Worm (Caenorhabditis elegans) whole organism, L4/young adult: ENCODE data around the gene C45G9.4.

Source experiments
- W03F9.2 ChIP-seq: fragments of 150-350 bp; optimal IDR thresholded peaks from 2 replicates; lab custom pipeline; 2014; ENCODE audit warnings: missing biosample characterization, missing genetic modification characterization
- dao-5 ChIP-seq: sonication (generic microtip); optimal IDR thresholded peaks from 2 replicates; lab custom pipeline; 2016; ENCODE audit warnings: missing genotype, missing genetic modification characterization, moderate library complexity, missing compliant biosample characterization
- him-1 ChIP-seq: sonication (generic microtip); optimal IDR thresholded peaks from 2 replicates; lab custom pipeline; 2016; ENCODE audit warnings: missing genotype, missing genetic modification reagents, missing genetic modification characterization, missing compliant biosample characterization

Gene C45G9.4

DNA sequence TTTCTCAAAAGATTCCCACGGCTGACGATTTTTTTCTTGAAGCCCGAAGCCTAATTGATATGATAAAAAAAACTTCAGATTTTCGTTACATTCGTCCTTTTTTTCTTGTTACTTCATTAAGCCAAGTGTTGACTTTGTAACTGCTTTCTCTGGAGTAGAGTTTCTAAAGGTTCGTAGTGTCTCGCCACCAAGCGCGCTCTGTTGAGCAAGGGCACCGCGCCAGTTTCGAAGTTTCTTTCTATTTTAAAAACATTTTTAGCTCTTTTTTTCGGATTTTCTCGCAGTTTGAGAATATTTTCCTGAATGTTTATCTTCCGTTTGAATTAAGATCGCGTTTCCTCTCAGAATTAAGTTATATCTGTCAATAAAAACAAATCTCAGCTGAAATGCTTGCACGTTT lies 14.1 kb downstream of the C45G9.4 start:
- TF ChIP-seq dao-5 (tag; lab: Kevin White, UChicago), result no peak
- TF ChIP-seq him-1 (tag; lab: Kevin White, UChicago), result no peak
- no peak for TF ChIP-seq W03F9.2

DNA sequence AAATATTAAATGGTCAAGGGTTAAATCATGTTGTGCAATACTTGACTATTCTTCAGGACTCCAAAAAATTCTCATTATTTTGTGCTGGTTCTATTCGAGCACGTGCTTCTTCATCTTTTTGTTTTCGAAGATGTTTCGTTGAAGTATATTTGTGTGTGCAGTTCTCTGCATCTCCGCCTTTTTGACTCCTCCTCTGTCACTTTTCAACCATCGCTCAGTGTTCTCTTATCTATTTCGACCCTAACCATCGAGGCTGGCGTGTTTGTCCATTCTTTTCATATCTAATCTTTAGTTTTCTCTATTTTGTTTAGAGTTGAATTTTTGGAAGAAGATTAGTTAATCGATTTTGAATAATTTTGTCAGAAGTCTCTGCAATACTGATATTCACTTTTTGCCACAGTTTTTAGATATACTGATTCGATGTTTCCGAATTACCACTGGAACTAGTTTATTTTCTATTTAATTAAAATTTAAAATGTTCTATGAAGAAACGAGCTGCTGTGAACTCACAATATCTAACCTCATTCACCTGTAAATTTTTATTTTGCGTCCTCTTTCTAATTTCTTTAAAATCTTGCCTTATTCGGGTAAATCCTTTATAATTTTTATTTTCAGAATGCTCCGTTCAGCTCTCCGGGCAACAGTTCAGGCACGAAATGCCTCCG lies 14.8 kb downstream of the C45G9.4 start, which contains the start of gene alh-1:
Gene alh-1, plus strand, starts transcription at position 615 of the 665 bp plus-strand sequence.
- TF ChIP-seq dao-5 (tag; lab: Kevin White, UChicago) (no peak), W03F9.2 (no peak), him-1 (tag; lab: Kevin White, UChicago) (no peak)

DNA sequence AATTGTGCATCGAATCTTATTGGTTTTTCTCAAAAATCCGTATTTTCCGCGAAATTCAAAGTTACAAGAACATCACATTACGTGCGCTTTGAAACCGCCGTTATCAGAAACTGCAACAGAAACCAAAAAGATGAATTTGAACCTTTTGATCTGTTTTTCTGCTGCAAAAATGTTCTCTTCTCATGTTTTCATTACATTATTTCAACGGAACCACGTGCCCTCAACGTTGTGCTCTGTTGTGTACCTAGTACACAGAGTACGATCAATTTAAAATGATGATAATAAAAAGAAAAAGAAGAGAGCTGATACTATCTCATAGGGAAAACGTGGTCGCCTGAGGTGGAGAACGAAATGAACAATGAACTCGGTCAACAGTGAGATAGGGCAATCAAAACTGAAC lies 15.6 kb downstream of the C45G9.4 start:
- no peak for TF ChIP-seq W03F9.2
- no peak for TF ChIP-seq dao-5 (tag; lab: Kevin White, UChicago)
- TF ChIP-seq him-1 (tag; lab: Kevin White, UChicago), result no peak

DNA sequence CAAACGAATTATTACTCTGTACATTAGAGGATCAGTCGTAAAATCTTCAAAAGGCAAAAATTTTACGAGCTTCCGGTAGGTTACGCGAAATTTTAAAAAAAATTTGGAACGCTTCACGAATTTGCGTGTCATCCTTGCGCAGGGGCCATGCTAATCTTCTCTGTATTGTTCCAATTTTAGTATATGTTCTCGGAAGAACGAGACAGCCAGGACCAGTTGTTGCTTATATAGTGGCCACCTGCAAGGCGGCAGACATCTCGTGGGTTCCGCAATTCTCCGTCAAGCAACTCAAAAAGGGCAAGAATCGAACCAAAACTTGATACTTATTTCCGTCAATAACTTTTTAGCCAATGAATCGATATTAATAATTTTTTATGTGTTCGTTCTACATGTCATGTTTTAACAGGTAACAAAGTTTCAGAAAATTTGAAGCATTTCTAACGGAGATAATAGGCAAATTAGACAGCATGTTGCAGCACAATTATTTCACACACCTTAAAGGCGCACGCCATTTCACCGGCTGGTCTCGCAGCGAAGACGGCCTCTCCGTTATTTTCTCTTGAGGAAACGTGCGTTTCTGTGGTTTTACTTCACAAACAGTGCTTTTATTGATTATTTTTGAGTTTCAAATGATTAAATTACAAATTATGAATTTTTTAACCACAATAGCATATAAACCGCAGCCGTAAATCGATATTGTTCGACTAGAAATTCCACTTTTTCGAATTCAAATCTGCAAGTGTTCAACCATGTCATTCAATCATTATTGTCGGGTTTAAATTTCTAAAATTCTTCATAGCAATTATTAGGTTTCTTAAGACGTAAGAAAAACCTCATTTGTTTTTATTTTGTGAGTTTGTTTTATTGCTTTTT lies 18.4 kb downstream of the C45G9.4 start:
- peak; percentile 1 for TF ChIP-seq W03F9.2
- no peak for TF ChIP-seq dao-5 (tag; lab: Kevin White, UChicago)
- TF ChIP-seq him-1 (tag; lab: Kevin White, UChicago), result peak; percentile 81

DNA sequence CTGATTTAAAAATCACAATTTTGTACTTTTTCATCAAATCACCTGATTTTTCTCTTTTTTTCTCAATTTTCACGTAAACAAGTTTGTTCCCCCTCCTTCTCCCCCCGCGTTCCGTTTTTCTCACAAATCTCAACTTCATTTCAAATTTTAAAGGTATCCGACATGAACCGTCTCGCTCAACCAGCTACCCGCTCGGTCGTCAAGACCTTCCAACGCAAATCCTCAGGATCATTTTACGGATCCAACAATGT lies 19.0 kb downstream of the C45G9.4 start, which contains the start of gene cox-6A:
Gene cox-6A, plus strand, starts transcription at position 152 of the 251 bp plus-strand sequence.
- no peak for TF ChIP-seq him-1 (tag; lab: Kevin White, UChicago)
- TF ChIP-seq W03F9.2, result no peak
- no peak for TF ChIP-seq dao-5 (tag; lab: Kevin White, UChicago)

DNA sequence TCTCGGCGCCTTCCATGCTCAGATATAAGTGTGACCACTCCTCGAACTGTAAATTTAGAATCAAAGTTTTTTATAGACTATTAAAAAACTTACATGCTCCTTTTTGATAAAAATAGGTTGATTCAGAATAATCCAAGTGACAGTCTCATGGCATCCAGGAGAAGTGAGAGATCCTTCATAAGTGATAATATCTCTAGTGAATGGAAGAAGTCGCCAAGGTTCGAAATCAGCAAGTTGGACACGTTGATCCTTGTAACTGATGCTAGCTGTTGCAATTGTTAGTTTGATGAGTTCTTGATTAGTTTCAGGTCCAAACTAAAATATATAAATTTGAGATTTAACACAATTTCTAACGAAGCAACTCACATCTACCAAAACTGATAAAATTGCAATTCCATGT lies 20.8 kb downstream of the C45G9.4 start:
- TF ChIP-seq him-1 (tag; lab: Kevin White, UChicago) (no peak), dao-5 (tag; lab: Kevin White, UChicago) (no peak), W03F9.2 (no peak)

DNA sequence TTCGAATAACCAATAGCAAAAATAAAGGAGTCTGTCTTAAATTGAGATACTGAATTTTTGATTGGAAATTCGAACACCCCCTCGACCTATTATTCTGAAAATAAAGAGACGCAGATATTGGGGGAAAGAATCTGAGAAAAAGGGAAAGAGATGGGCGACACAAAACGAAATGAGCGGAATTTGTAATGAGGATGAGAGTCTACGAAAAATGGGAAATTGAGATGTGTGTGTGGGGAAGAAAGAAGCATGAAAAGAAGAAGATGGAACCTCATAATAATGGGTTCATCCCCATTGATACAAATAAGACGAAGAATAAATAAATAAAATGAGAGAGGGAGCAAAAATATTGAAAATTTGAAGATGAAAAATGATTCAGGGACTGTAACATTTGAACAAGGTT lies 23.0 kb downstream of the C45G9.4 start, which contains the start of gene cah-1:
Gene cah-1, minus strand, starts transcription at position 101 of the 400 bp plus-strand sequence.
- no peak for TF ChIP-seq dao-5 (tag; lab: Kevin White, UChicago)
- no peak for TF ChIP-seq him-1 (tag; lab: Kevin White, UChicago)
- no peak for TF ChIP-seq W03F9.2

DNA sequence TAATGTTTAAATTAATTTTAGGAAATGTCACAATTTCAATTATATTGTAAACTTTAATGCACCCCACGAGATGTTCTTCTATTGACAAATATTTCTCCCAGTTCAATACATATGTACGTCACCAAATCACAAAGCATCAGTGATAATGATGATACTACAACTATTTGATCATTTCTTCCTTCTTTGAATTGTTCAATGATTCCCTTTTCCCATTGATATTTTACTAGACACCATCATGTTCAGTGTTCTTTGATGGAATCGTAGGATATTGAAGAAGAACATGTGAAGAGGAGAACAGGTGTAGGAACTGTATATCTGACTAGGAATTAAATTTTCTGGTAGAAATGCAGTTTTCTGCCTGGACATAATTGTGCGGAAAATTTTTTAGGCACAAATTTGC lies 27.0 kb downstream of the C45G9.4 start:
- TF ChIP-seq W03F9.2, result no peak
- no peak for TF ChIP-seq him-1 (tag; lab: Kevin White, UChicago)
- no peak for TF ChIP-seq dao-5 (tag; lab: Kevin White, UChicago)

DNA sequence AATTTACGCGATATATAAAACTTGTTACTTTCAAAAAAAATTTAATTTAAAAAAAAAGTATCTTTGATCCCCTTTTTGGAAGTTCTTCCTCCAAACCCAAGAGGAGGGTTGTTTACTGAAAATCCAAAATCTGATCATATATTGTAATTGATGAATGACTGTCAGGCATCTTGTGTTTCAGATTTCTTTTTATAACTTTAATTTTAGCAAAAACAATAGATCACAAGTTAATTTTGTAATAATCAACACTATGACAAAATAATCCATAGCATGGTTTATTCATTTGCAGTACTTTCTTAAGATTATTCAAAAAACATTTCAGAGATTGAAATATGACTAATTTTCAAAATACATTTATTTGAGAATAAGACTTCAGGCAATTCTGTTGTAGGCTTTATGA lies 29.8 kb downstream of the C45G9.4 start:
- TF ChIP-seq dao-5 (tag; lab: Kevin White, UChicago) (no peak), him-1 (tag; lab: Kevin White, UChicago) (no peak), W03F9.2 (no peak)

DNA sequence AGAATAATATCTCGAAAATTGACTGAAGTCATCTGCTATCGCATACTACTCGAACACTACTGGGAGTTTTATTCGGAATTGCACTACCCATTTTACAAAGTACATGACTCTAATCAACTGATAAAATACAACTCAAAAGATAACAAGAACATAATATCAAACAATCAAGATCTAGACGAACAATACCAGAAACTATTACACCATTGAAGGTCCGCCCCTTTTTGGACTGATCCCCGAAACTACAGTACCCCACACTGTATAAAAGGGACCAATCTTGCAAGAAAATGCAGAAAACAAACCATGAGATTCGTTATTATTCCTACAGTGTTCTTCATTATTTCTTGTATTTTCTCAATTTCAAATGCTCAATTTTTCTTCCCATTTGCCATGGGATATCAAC lies 32.0 kb downstream of the C45G9.4 start, which contains the start of gene F54D8.10:
Gene F54D8.10, plus strand, starts transcription at position 301 of the 400 bp plus-strand sequence.
- TF ChIP-seq W03F9.2, result no peak
- TF ChIP-seq him-1 (tag; lab: Kevin White, UChicago), result no peak
- no peak for TF ChIP-seq dao-5 (tag; lab: Kevin White, UChicago)

DNA sequence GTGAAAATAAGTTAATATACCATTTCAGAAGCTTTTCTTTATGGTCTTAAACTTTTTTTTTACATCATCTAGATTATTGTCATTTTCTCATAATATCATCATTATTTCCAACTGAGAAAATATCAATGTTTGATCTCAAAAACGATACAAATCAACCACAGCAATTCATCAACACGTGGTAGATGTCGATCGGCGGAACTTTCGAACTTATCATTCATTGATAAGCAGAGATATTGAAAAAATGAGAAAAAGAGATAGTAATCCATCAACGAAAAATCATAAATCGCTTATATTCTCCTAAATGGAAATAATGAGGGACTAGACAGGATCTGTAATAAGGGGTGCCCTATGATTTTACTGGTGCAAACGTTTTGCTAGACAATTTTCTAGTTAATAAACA lies 34.2 kb downstream of the C45G9.4 start:
- TF ChIP-seq dao-5 (tag; lab: Kevin White, UChicago) (no peak), W03F9.2 (no peak), him-1 (tag; lab: Kevin White, UChicago) (no peak)

DNA sequence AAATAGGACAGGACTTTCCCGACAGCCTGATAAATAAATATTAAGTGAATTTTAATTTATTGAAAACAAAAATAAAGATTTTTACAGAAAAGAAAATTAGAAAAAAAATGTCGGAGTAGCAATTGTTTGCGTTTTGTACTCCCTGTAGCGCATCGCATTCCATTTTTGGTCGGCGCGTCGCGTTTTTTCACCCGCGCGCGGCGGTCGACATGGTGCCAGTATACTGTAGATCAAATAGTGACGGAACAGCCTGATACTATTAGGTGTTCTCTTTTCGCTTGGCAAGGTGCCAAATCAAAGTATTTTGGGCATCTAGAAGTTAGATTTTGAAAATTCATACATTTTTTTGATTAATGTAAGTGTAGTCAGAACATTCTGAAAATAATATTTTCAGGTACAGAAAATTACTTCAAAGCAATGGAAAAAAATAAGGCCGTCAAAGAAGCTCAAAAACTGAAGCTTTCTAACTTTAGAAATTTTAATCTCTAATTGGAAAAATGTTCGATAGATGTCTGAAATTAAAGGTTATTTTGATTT lies 36.3 kb downstream of the C45G9.4 start:
- TF ChIP-seq him-1 (tag; lab: Kevin White, UChicago) (no peak), W03F9.2 (no peak), dao-5 (tag; lab: Kevin White, UChicago) (no peak)

DNA sequence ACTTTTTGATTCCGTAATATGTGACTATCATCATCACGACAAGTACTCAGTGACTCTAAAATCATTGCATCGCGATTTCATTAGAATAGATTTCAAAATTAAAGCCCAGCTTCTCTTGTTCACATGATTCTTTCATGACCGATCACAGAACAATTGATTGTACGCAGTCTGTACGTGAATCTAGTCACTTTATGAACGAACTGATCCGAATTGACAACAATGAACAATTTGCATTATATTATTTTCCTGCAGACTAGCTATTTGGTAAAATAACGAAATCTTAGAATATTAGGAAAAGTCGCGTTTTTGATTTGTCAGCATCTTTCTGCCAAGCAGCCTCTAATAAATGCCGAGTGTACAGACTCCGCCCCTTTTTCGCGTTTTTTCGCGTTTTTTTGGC lies 37.0 kb downstream of the C45G9.4 start:
- TF ChIP-seq W03F9.2 (no peak), dao-5 (tag; lab: Kevin White, UChicago) (no peak), him-1 (tag; lab: Kevin White, UChicago) (no peak)

DNA sequence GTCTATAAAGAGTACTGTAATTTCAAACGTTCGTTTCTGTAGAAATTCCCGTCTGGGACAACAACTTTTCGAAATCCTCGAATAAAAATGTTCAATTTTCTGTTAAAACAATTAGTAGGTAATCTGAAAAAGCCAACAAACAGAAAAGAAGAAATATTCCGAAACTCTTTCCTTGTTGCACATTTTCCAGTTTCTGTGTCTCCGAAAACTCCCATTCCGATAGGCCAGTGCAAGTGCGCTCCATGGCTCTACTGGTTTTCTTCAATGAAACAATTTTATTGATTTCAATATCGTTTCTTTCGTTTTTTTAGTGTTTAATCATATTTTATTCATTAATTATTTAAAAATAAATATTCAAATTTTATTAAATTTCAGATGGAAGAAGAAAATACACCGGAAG lies 40.1 kb downstream of the C45G9.4 start, which contains the start of gene F54D8.6:
Gene F54D8.6, plus strand, starts transcription at position 370 of the 400 bp plus-strand sequence.
- TF ChIP-seq W03F9.2 (peak; percentile 40), dao-5 (tag; lab: Kevin White, UChicago) (no peak), him-1 (tag; lab: Kevin White, UChicago) (no peak)
